Fruit fly (Drosophila melanogaster): ENCODE results near the gene Ndf.

Ndf gene

DNA sequence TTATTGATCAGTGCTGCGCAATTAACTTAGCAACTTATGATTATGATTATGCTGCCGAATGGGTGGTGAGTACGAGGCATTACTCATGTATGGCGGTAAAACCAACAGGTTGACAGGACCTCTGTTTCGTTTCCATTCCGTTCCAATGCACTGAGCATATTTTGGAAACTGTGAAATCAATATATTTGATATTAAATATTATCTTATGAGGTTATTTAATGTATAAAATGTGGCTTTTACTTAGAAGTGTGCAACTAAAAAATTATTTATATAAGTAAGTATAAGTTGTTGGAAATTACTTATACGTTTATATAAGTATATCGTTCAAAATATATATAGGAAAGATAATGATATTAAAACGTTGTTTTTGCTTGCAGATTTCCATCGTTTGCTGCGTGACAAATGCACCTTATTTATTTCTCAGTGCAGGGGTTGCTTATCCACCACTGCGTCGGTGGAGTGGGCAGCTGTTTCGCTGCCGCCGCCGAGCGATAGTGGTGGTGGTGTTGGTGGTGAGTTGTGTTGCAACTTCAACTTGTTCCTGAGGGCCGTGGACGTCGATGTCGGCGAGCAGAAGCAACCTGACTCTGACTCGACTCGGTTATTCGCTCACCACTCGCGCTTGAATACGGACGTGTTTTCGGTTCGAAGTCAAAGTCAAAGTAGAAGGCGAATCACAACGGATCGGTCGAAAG is 19.4 kb upstream of the Ndf start, which contains the start of gene bib (continued):
- peak; percentile 62 for TF ChIP-seq CG12299 (tag; optimal IDR thresholded peaks at IDR 0.05)
- TF ChIP-seq CG1233 (GFP tag; optimal IDR thresholded peaks at IDR 0.05): peak; percentile 80
- TF ChIP-seq CG15269 (tag; optimal IDR thresholded peaks at IDR 0.05): peak; percentile 77
- TF ChIP-seq Hey (tag; optimal IDR thresholded peaks at IDR 0.05): no peak
- peak; percentile 32 for TF ChIP-seq CG9797 (GFP tag; optimal IDR thresholded peaks at IDR 0.05)
- peak; percentile 69 for TF ChIP-seq Hsf (GFP tag; optimal IDR thresholded peaks at IDR 0.05)
- no peak for TF ChIP-seq CG7987 (GFP tag; optimal IDR thresholded peaks at IDR 0.05)
- TF ChIP-seq CG32772 (GFP tag; IDR thresholded peaks at IDR 0.05): peak; percentile 58
- TF ChIP-seq Sox100B (GFP tag; optimal IDR thresholded peaks at IDR 0.05): peak; percentile 92
- TF ChIP-seq Antp (GFP tag; optimal IDR thresholded peaks at IDR 0.05): peak; percentile 10
- peak; percentile 86 for TF ChIP-seq bcd (GFP tag; optimal IDR thresholded peaks at IDR 0.05)
- TF ChIP-seq CG7745 (tag; optimal IDR thresholded peaks at IDR 0.05): no peak
- TF ChIP-seq Hr39 (optimal IDR thresholded peaks at IDR 0.05): no peak
- peak; percentile 59 for TF ChIP-seq CG4617 (GFP tag; optimal IDR thresholded peaks at IDR 0.05; ENCODE audit: borderline replicate concordance)
- TF ChIP-seq CG5180 (GFP tag; optimal IDR thresholded peaks at IDR 0.05): peak; percentile 96
- peak; percentile 21 for TF ChIP-seq CHES-1-like (GFP tag; optimal IDR thresholded peaks at IDR 0.05)
- TF ChIP-seq D (optimal IDR thresholded peaks at IDR 0.05): no peak
- peak; percentile 89 for TF ChIP-seq D (GFP tag; optimal IDR thresholded peaks at IDR 0.05)
- TF ChIP-seq pros (GFP tag; optimal IDR thresholded peaks at IDR 0.05): peak; percentile 60
- no peak for TF ChIP-seq CG2129 (GFP tag; IDR thresholded peaks at IDR 0.05; ENCODE audit: partially characterized antibody)
- no peak for TF ChIP-seq gcm2 (GFP tag; optimal IDR thresholded peaks at IDR 0.05)
- peak; percentile 94 for TF ChIP-seq CG8924 (tag; optimal IDR thresholded peaks at IDR 0.05)
- TF ChIP-seq seq (GFP tag; IDR thresholded peaks at IDR 0.05): peak; percentile 49; the same call in 1 of the 2 replicates
- peak; percentile 58; the same call in 2 of the 3 replicates for TF ChIP-seq otp (GFP tag; IDR thresholded peaks at IDR 0.05)
- TF ChIP-seq Dek (tag; optimal IDR thresholded peaks at IDR 0.05): peak; percentile 59
- TF ChIP-seq Atf6 (GFP tag; IDR thresholded peaks at IDR 0.05): peak; percentile 62
- TF ChIP-seq CG2875 (GFP tag; optimal IDR thresholded peaks at IDR 0.05): peak; percentile 88
- no peak for TF ChIP-seq repo (GFP tag; optimal IDR thresholded peaks at IDR 0.05)
- TF ChIP-seq Nf-YA (GFP tag; IDR thresholded peaks at IDR 0.05): no peak
- no peak for TF ChIP-seq Elba2 (GFP tag; optimal IDR thresholded peaks at IDR 0.05)
- peak; percentile 4 for TF ChIP-seq CG7786 (GFP tag; optimal IDR thresholded peaks at IDR 0.05)
- peak; percentile 73 for TF ChIP-seq Vsx1 (GFP tag; optimal IDR thresholded peaks at IDR 0.05)
- peak; percentile 80 for TF ChIP-seq CG9437 (GFP tag; optimal IDR thresholded peaks at IDR 0.05)
- TF ChIP-seq unc-4 (GFP tag; IDR thresholded peaks at IDR 0.05; ENCODE audit: partially characterized antibody): no peak
- TF ChIP-seq CG1529 (GFP tag; optimal IDR thresholded peaks at IDR 0.05): peak; percentile 80
- peak; percentile 37; the same call in 1 of the 3 replicates for TF ChIP-seq CG34422 (GFP tag; IDR thresholded peaks at IDR 0.05)
- TF ChIP-seq CG12236 (GFP tag; optimal IDR thresholded peaks at IDR 0.05): no peak
- TF ChIP-seq CG10209 (GFP tag; optimal IDR thresholded peaks at IDR 0.05): peak; percentile 85
- TF ChIP-seq dpn (GFP tag; optimal IDR thresholded peaks at IDR 0.05): peak; percentile 1 to 82
- peak; percentile 55 for TF ChIP-seq psq (GFP tag; optimal IDR thresholded peaks at IDR 0.05)
- no peak for TF ChIP-seq GATAe (GFP tag; conservative IDR thresholded peaks at IDR 0.05)
- peak; percentile 78 for TF ChIP-seq sqz (GFP tag; optimal IDR thresholded peaks at IDR 0.05)
- peak; percentile 58 for TF ChIP-seq tgo (GFP tag; IDR thresholded peaks at IDR 0.05)
- no peak for TF ChIP-seq Taf1 (GFP tag; IDR thresholded peaks at IDR 0.05)
- TF ChIP-seq gem (tag; optimal IDR thresholded peaks at IDR 0.05): peak; percentile 94
- TF ChIP-seq CG30020 (tag; optimal IDR thresholded peaks at IDR 0.05): peak; percentile 90
- peak; percentile 89 for TF ChIP-seq gsb-n (tag; optimal IDR thresholded peaks at IDR 0.05)
- TF ChIP-seq CG7928 (GFP tag; optimal IDR thresholded peaks at IDR 0.05): peak; percentile 26
- TF ChIP-seq scrt (GFP tag; optimal IDR thresholded peaks at IDR 0.05): peak; percentile 94
- no peak for TF ChIP-seq eve (GFP tag; optimal IDR thresholded peaks at IDR 0.05)
